Fruit fly (Drosophila melanogaster) whole organism, pupa: ENCODE data around the gene CG17361.
A peak's percentile ranks its signal among the peaks of the same experiment; 100 is the strongest.

Experiments used
- CG10348 ChIP-seq: fragments of 200-800 bp; sonication (Bioruptor generic); IDR thresholded peaks from 2 replicates; pipeline ENCODE4 v1.3.6; 2022; ENCODE audit warnings: missing biosample characterization, missing genetic modification characterization
- CG12605 ChIP-seq: fragments of 200-800 bp; sonication (Bioruptor generic); IDR thresholded peaks from 2 replicates; pipeline ENCODE4 v1.3.6; 2022; ENCODE audit warnings: missing biosample characterization, missing genetic modification characterization
- CG13204 ChIP-seq: fragments of 200-800 bp; sonication (Bioruptor generic); optimal IDR thresholded peaks from 2 replicates; lab custom pipeline; 2018; ENCODE audit warnings: missing biosample characterization, mild to moderate bottlenecking, missing genetic modification characterization, moderate library complexity
- CG32121 ChIP-seq: fragments of 200-800 bp; sonication (Bioruptor generic); IDR thresholded peaks from 2 replicates; pipeline ENCODE4 v1.3.6; 2022; ENCODE audit warnings: missing biosample characterization, missing genetic modification characterization
- EcR ChIP-seq: fragments of 200-800 bp; sonication (Bioruptor generic); optimal IDR thresholded peaks from 3 replicates; lab custom pipeline; 2019; ENCODE audit warnings: missing biosample characterization, missing genetic modification characterization, mild to moderate bottlenecking, moderate library complexity, missing genetic modification reagents
- Pif1B ChIP-seq: fragments of 200-800 bp; sonication (Bioruptor generic); optimal IDR thresholded peaks from 3 replicates; lab custom pipeline; 2016; ENCODE audit warnings: missing biosample characterization, missing genetic modification characterization

DNA sequence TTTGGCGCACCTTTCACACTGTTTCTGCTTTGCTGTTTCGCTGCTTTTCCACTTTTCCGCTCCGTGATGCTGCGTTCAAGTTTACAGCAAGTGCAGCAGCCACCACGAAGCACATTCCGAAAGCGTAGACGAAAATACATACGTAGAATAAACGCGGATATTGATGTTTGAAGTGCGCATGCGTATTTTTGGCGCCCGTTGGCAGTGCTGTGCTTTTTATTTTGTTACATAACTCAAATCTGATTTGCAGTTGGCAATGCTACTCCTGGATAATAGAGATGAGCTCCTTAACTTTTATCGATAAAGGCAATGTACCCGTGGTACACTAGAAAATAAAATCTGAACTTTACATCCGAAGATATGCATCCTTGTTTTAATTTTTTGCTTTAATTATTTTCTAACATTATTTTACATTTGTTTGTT is 9.7 kb downstream of the CG17361 start:
- TF ChIP-seq CG32121 (GFP tag; lab: Robert Waterston, UW) (no peak), CG10348 (no peak), EcR (GFP tag; lab: Kevin White, UChicago) (no peak), Pif1B (GFP tag; lab: Kevin White, UChicago) (no peak), CG12605 (0 out of 2 replicates have a peak, but pooled peaks have one; percentile 8), CG13204 (GFP tag; lab: Kevin White, UChicago) (no peak)
